Worm (Caenorhabditis elegans) whole organism, young adult: Measurements from ENCODE around the gene C13B4.1.

Experiments used
- C17E4.6 ChIP-seq: fragments of 200-800 bp; sonication (Bioruptor generic); IDR thresholded peaks from 2 replicates; pipeline ENCODE4 v1.3.6; 2022; ENCODE audit warnings: missing genetic modification reagents, missing genetic modification characterization, missing compliant biosample characterization
- T26A5.8 ChIP-seq: sonication (generic microtip); optimal IDR thresholded peaks from 2 replicates; lab custom pipeline; 2016; ENCODE audit warnings: missing genetic modification characterization, missing compliant biosample characterization
- ama-1 ChIP-seq, 3 experiments: fragments of 150-350 bp in 1 of 3; sonication (generic microtip) in 2 of 3; optimal IDR thresholded peaks; 2 replicates each; lab custom pipeline; 2014 to 2018; ENCODE audit warnings: missing biosample characterization in 2 of 3, missing genetic modification characterization in 2 of 3, missing genetic modification reagents in 2 of 3
- bed-1 ChIP-seq: fragments of 200-800 bp; sonication (Bioruptor generic); IDR thresholded peaks from 2 replicates; pipeline ENCODE4 v1.3.6; 2022; ENCODE audit warnings: missing genetic modification reagents, missing genetic modification characterization, missing compliant biosample characterization
- ceh-79 ChIP-seq: sonication (generic microtip); optimal IDR thresholded peaks from 2 replicates; lab custom pipeline; 2017; ENCODE audit warnings: mild to moderate bottlenecking, missing genetic modification characterization, missing compliant biosample characterization
- efl-1 ChIP-seq: fragments of 150-350 bp; optimal IDR thresholded peaks from 2 replicates; lab custom pipeline; 2014; ENCODE audit warnings: missing biosample characterization, missing genetic modification reagents, missing genetic modification characterization
- egrh-3 ChIP-seq: fragments of 200-800 bp; sonication (Bioruptor generic); IDR thresholded peaks from 2 replicates; pipeline ENCODE4 v1.3.6; 2022; ENCODE audit warnings: missing genetic modification reagents, missing genetic modification characterization, missing compliant biosample characterization
- let-526 ChIP-seq: fragments of 200-800 bp; sonication (Bioruptor generic); IDR thresholded peaks from 2 replicates; pipeline ENCODE4 v1.3.6; 2022; ENCODE audit warnings: missing genetic modification reagents, missing genetic modification characterization, missing compliant biosample characterization
- zim-3 ChIP-seq: sonication (generic microtip); optimal IDR thresholded peaks from 2 replicates; lab custom pipeline; 2017; ENCODE audit warnings: mild to moderate bottlenecking, missing genetic modification characterization, moderate library complexity, missing compliant biosample characterization
- ztf-3 ChIP-seq: fragments of 200-800 bp; sonication (Bioruptor generic); optimal IDR thresholded peaks from 2 replicates; lab custom pipeline; 2018; ENCODE audit warnings: mild to moderate bottlenecking, missing genetic modification characterization, missing compliant biosample characterization

DNA sequence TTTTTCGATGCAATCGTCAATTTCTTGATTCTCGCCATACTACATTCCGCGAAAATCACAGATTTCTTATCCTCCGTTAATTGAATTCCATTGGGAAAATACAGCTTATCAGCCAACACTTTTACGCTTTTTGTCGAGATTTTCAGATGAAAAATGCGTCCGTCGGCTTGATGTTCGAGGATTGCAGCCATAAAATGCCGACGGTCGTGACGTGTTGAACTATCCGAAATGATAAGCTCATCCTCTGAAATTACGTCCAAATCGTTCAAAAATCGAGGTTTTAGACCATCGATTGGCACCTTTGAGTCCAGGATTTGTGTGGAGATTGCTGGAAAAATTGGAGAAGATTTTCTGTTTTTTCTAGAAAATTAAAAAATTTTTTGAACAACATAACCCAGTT is 47.7 kb upstream of the C13B4.1 start:
- TF ChIP-seq zim-3 (tag; lab: Kevin White, UChicago) (no peak), egrh-3 (no peak), let-526 (no peak), bed-1 (no peak), C17E4.6 (GFP tag; lab: Robert Waterston, UW) (no peak), ama-1 (optimal IDR thresholded peaks at IDR 0.05; lab: Kevin White, UChicago) (no peak), ama-1 (GFP tag; optimal IDR thresholded peaks at IDR 0.05; lab: Kevin White, UChicago) (no peak), ceh-79 (tag; lab: Kevin White, UChicago) (no peak), ztf-3 (no peak), efl-1 (GFP tag; lab: Kevin White, UChicago) (no peak), T26A5.8 (tag; lab: Kevin White, UChicago) (no peak)
